Worm (Caenorhabditis elegans) whole organism, early embryonic: ENCODE data around the gene dct-16.

Experiments used
- B0310.2 ChIP-seq: sonication (generic microtip); optimal IDR thresholded peaks from 2 replicates; lab custom pipeline; 2016; ENCODE audit warnings: mild to moderate bottlenecking, missing genetic modification characterization, missing compliant biosample characterization
- F13C5.2 ChIP-seq: sonication (generic microtip); optimal IDR thresholded peaks from 2 replicates; lab custom pipeline; 2017; ENCODE audit warnings: mild to moderate bottlenecking, missing genetic modification characterization, inconsistent platforms, missing compliant biosample characterization
- aly-1 ChIP-seq: sonication (generic microtip); optimal IDR thresholded peaks from 2 replicates; lab custom pipeline; 2016; ENCODE audit warnings: missing genetic modification characterization, missing compliant biosample characterization
- ama-1 ChIP-seq: fragments of 150-350 bp; optimal IDR thresholded peaks from 2 replicates; lab custom pipeline; 2014
- ceh-13 ChIP-seq: fragments of 200-800 bp; sonication (Bioruptor generic); optimal IDR thresholded peaks from 2 replicates; lab custom pipeline; 2018; ENCODE audit warnings: mild to moderate bottlenecking, missing genetic modification characterization, missing compliant biosample characterization
- ceh-36 ChIP-seq: sonication (generic microtip); optimal IDR thresholded peaks from 2 replicates; lab custom pipeline; 2016; ENCODE audit warnings: missing genetic modification characterization, inconsistent platforms, missing compliant biosample characterization
- ets-7 ChIP-seq: sonication (generic microtip); optimal IDR thresholded peaks from 2 replicates; lab custom pipeline; 2016; ENCODE audit warnings: missing genotype, missing genetic modification characterization, missing compliant biosample characterization
- flt-1 ChIP-seq: fragments of 200-800 bp; sonication (Bioruptor generic); IDR thresholded peaks from 2 replicates; pipeline ENCODE4 v1.3.6; 2022; ENCODE audit warnings: missing genetic modification characterization, missing compliant biosample characterization
- hmbx-1 ChIP-seq: sonication (generic microtip); optimal IDR thresholded peaks from 2 replicates; lab custom pipeline; 2016; ENCODE audit warnings: mild to moderate bottlenecking, missing genetic modification characterization, missing compliant biosample characterization
- hmg-4 ChIP-seq: fragments of 200-800 bp; sonication (Bioruptor generic); optimal IDR thresholded peaks from 2 replicates; lab custom pipeline; 2018; ENCODE audit warnings: mild to moderate bottlenecking, missing genetic modification characterization, missing compliant biosample characterization
- hnd-1 ChIP-seq: sonication (generic microtip); optimal IDR thresholded peaks from 2 replicates; lab custom pipeline; 2016; ENCODE audit warnings: missing genetic modification characterization, missing compliant biosample characterization
- pes-1 ChIP-seq: fragments of 200-800 bp; sonication (Bioruptor generic); IDR thresholded peaks from 2 replicates; pipeline ENCODE4 v1.3.6; 2022; ENCODE audit warnings: missing genetic modification reagents, missing genetic modification characterization, missing compliant biosample characterization
- scrt-1 ChIP-seq: fragments of 200-800 bp; sonication (Bioruptor generic); IDR thresholded peaks from 2 replicates; pipeline ENCODE4 v1.3.6; 2022; ENCODE audit warnings: missing genetic modification characterization, missing compliant biosample characterization
- sea-1 ChIP-seq: fragments of 200-800 bp; sonication (Bioruptor generic); conservative IDR thresholded peaks from 2 replicates; pipeline ENCODE4 v1.3.6; 2022; ENCODE audit warnings: missing genetic modification characterization, missing compliant biosample characterization
- tbx-11 ChIP-seq: fragments of 200-800 bp; sonication (Bioruptor generic); IDR thresholded peaks from 2 replicates; pipeline ENCODE4 v1.3.6; 2022; ENCODE audit warnings: missing genetic modification characterization, missing compliant biosample characterization
- tbx-37 ChIP-seq: fragments of 200-800 bp; sonication (Bioruptor generic); conservative IDR thresholded peaks from 2 replicates; pipeline ENCODE4 v1.3.6; 2022; ENCODE audit warnings: missing genetic modification reagents, missing genetic modification characterization, missing compliant biosample characterization
- tra-4 ChIP-seq: sonication (generic microtip); optimal IDR thresholded peaks from 2 replicates; lab custom pipeline; 2017; ENCODE audit warnings: missing genetic modification characterization, missing compliant biosample characterization

dct-16 gene

DNA sequence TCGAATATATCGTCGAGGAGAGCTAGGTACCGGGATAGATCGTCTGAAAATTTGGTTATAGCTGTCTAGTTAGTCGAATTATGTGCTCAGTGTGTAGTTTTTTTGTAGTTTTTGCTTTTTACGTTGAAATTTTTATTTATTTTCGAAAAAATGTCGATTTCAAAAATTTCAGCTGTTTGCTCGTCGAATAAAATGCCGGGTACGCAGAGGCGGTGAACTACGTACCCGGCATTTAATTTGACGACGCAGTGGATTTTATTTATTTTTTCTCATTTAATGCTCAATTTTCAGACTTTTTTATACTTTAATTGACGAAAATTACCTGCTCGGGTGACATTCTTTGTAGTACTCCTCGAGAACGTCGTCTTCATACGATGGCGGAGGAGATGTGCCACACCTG, 21.9 kb downstream of the dct-16 start:
- TF ChIP-seq scrt-1 (GFP tag; lab: Robert Waterston, UW): no peak

DNA sequence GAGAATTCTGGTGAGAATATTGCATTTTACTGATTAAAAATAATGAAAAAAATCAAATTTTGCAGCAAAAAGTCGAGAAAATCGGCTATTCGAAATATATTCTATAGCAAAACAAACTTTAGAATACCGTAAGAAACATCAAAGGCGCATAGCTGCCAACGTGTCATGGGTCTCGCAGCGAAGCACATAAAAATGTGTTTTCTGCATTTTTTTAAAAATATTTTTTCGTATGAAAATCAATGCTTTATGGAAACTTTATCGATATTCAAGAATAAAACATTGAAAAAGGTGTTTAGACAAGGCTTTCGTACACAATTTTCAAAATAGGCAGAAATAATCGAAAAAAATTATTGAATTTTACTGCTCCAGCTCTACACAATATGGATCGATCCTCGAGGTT, 22.3 kb downstream of the dct-16 start:
- TF ChIP-seq aly-1 (tag; lab: Kevin White, UChicago): no peak

ce11 chrV:20475830-20476229, 23.0 kb downstream of the dct-16 start, which contains the start of gene B0250.7:
Gene B0250.7, minus strand, starts transcription at chrV:20476061.
- no peak for TF ChIP-seq tbx-37 (GFP tag; lab: Robert Waterston, UW)

- no peak for TF ChIP-seq tbx-37 (GFP tag; lab: Robert Waterston, UW)
- no peak for TF ChIP-seq hnd-1 (tag; lab: Kevin White, UChicago)
- no peak for TF ChIP-seq F13C5.2 (tag; lab: Kevin White, UChicago)
- TF ChIP-seq pes-1: no peak
- no peak for TF ChIP-seq scrt-1 (GFP tag; lab: Robert Waterston, UW)
- no peak for TF ChIP-seq hmbx-1
- TF ChIP-seq ets-7 (tag; lab: Kevin White, UChicago): no peak
- no peak for TF ChIP-seq tra-4 (tag; lab: Kevin White, UChicago)
- no peak for TF ChIP-seq hmg-4 (GFP tag; lab: Kevin White, UChicago)
- TF ChIP-seq tbx-11 (GFP tag; lab: Robert Waterston, UW): no peak
- no peak for TF ChIP-seq B0310.2 (tag; lab: Kevin White, UChicago)
- TF ChIP-seq ceh-13 (GFP tag; lab: Kevin White, UChicago): no peak
- TF ChIP-seq flt-1 (GFP tag; lab: Robert Waterston, UW): no peak
- TF ChIP-seq aly-1 (tag; lab: Kevin White, UChicago): no peak
These were observed 23.8 kb downstream of the dct-16 start for ce11 chrV:20475029-20475428.

DNA sequence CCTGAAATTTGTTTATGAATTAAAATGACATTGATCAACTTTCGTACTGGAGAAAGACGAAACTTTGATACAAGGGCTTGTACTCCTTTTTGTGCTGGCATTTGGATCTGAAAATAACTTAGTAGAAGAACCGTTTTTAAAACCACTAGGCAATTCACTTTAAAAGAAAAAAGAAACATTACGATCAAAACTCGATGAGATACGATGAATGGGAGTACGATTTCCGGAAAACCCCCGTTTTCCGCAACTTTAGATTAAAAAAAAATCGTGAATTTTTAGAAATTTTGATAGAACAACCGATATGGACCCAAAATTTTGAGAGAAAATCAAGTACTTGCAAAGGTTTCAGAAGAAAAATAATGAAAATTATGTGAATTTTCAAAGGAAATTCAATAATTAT, 28.5 kb downstream of the dct-16 start, which contains the start of gene B0250.8:
B0250.8 (minus strand) TSS at position 101 of the 400 bp plus-strand sequence.
- TF ChIP-seq B0310.2 (tag; lab: Kevin White, UChicago): no peak
- TF ChIP-seq pes-1: no peak
- no peak for TF ChIP-seq tbx-37 (GFP tag; lab: Robert Waterston, UW)
- TF ChIP-seq F13C5.2 (tag; lab: Kevin White, UChicago): no peak
- TF ChIP-seq scrt-1 (GFP tag; lab: Robert Waterston, UW): no peak
- no peak for TF ChIP-seq ceh-13 (GFP tag; lab: Kevin White, UChicago)
- no peak for TF ChIP-seq ama-1 (lab: Kevin White, UChicago)
- no peak for TF ChIP-seq ets-7 (tag; lab: Kevin White, UChicago)
- no peak for TF ChIP-seq hnd-1 (tag; lab: Kevin White, UChicago)
- TF ChIP-seq aly-1 (tag; lab: Kevin White, UChicago): no peak
- no peak for TF ChIP-seq tbx-11 (GFP tag; lab: Robert Waterston, UW)
- TF ChIP-seq ceh-36 (tag; lab: Kevin White, UChicago): no peak
- no peak for TF ChIP-seq sea-1 (GFP tag; lab: Robert Waterston, UW)

DNA sequence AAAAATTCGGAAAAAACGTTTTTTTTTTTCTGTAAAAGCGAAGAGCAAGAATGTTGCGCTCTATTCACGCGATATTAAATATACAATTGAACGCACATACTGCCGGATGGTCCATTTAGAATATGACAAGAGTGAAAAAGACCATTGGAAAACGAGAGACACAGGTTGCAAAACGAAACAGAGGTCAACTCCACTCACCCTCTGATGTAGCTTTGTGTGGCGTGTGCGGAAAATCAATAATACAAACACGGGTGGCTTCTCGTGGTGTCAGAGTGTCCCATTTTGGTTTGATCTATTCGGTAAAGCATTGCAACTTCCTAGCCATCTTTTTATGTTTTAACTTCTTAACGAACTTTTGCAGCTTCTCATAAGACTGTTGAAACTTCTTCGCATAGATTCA, 34.1 kb downstream of the dct-16 start:
- TF ChIP-seq hmg-4 (GFP tag; lab: Kevin White, UChicago) (peak; percentile 9), tbx-11 (GFP tag; lab: Robert Waterston, UW) (no peak)

DNA sequence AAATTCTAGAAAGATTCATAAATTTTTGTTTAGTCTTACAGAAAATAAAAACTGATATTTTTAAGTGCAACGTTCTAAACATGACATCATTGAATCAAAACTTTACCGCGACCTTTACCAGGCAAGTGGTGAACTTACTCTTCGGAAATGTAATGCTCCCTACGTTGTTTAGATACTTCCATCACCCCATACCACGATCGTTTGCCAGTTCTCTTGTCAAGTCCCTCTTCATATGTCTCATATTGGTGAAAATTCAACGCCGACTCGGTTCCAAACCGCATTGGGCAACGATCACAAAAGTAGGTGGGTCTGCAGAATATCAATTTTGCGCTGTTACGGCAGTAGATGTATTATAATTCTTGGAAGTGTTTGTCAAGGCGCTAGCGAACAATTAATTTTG, 38.0 kb downstream of the dct-16 start, which contains the start of gene B0250.18:
B0250.18 (minus strand) TSS at position 101 of the 400 bp plus-strand sequence.
- no peak for TF ChIP-seq tbx-11 (GFP tag; lab: Robert Waterston, UW)
- TF ChIP-seq B0310.2 (tag; lab: Kevin White, UChicago): no peak

DNA sequence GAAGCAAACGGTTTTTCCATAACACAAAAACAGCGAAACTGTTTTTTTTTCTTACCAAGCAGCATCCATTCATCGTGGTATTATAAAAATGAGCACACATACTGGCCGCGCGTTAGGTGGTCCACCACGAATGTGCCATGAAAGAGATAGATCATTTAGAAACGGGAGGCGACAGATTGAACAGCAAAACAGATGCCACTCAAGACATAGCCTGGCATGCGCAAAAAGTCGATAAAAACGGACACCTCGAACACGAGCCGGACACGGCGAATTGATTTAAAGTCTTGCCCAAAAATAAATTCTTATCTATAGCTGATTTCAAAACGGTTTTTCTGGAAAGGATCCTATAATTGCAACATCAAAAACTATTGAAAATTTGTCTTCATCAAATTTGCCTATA, 41.7 kb downstream of the dct-16 start:
- TF ChIP-seq F13C5.2 (tag; lab: Kevin White, UChicago): no peak
- no peak for TF ChIP-seq aly-1 (tag; lab: Kevin White, UChicago)
- TF ChIP-seq sea-1 (GFP tag; lab: Robert Waterston, UW): no peak
- no peak for TF ChIP-seq tbx-37 (GFP tag; lab: Robert Waterston, UW)
- no peak for TF ChIP-seq tbx-11 (GFP tag; lab: Robert Waterston, UW)
- TF ChIP-seq hmg-4 (GFP tag; lab: Kevin White, UChicago): no peak
- TF ChIP-seq scrt-1 (GFP tag; lab: Robert Waterston, UW): no peak
- TF ChIP-seq tra-4 (tag; lab: Kevin White, UChicago): no peak
- no peak for TF ChIP-seq pes-1
- no peak for TF ChIP-seq hmbx-1
- no peak for TF ChIP-seq B0310.2 (tag; lab: Kevin White, UChicago)
- no peak for TF ChIP-seq ama-1 (lab: Kevin White, UChicago)
- no peak for TF ChIP-seq ets-7 (tag; lab: Kevin White, UChicago)
- TF ChIP-seq flt-1 (GFP tag; lab: Robert Waterston, UW): no peak
- TF ChIP-seq ceh-36 (tag; lab: Kevin White, UChicago): no peak
- no peak for TF ChIP-seq hnd-1 (tag; lab: Kevin White, UChicago)
- TF ChIP-seq ceh-13 (GFP tag; lab: Kevin White, UChicago): no peak

DNA sequence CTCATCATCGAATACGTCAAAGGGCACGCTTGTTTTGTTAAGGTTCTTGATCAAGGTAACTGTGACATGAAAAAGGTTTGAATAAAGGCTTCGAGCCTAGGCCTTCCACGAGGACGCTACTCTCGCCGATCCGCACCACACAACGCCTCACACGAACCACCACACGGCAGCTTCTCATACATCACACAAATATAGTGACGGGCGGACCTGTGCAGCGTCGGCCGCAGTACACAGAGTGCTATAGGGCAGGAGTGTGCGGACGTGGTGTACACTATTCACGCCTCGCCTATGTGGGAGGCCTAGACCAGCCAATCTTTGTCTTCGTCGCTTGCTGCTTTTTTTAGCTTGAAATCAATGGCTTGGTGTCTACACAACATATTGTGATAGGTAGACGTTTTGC, 43.2 kb downstream of the dct-16 start:
- TF ChIP-seq scrt-1 (GFP tag; lab: Robert Waterston, UW) (peak; percentile 54; the same call in 1 of the 2 replicates), hmg-4 (GFP tag; lab: Kevin White, UChicago) (peak; percentile 58), F13C5.2 (tag; lab: Kevin White, UChicago) (peak; percentile 12), sea-1 (GFP tag; lab: Robert Waterston, UW) (no peak)
